Worm (Caenorhabditis elegans) whole organism, L1 larva: ENCODE data around the gene bcf-1.

Source experiments
- aha-1 ChIP-seq: fragments of 150-350 bp; optimal IDR thresholded peaks from 2 replicates; lab custom pipeline; 2014; ENCODE audit warnings: missing biosample characterization, missing genetic modification characterization
- ama-1 ChIP-seq: fragments of 150-350 bp; optimal IDR thresholded peaks from 2 replicates; lab custom pipeline; 2014
- blmp-1 ChIP-seq: fragments of 150-350 bp; optimal IDR thresholded peaks from 2 replicates; lab custom pipeline; 2014; ENCODE audit warnings: missing biosample characterization, missing genetic modification characterization
- efl-3 ChIP-seq: fragments of 200-800 bp; sonication (Bioruptor generic); optimal IDR thresholded peaks from 2 replicates; lab custom pipeline; 2018; ENCODE audit warnings: mild to moderate bottlenecking, missing genetic modification characterization, missing compliant biosample characterization
- lin-13 ChIP-seq: fragments of 150-350 bp; optimal IDR thresholded peaks from 2 replicates; lab custom pipeline; 2014; ENCODE audit warnings: missing biosample characterization, missing genetic modification reagents, missing genetic modification characterization
- mep-1 ChIP-seq: fragments of 150-350 bp; optimal IDR thresholded peaks from 2 replicates; lab custom pipeline; 2014; ENCODE audit warnings: missing biosample characterization, missing genetic modification characterization
- nhr-11 ChIP-seq: fragments of 150-350 bp; optimal IDR thresholded peaks from 2 replicates; lab custom pipeline; 2014; ENCODE audit warnings: missing biosample characterization, missing genetic modification characterization
- nhr-12 ChIP-seq: sonication (generic microtip); optimal IDR thresholded peaks from 2 replicates; lab custom pipeline; 2017; ENCODE audit warnings: missing biosample characterization, missing genetic modification characterization
- nhr-28 ChIP-seq: fragments of 150-350 bp; optimal IDR thresholded peaks from 2 replicates; lab custom pipeline; 2014; ENCODE audit warnings: missing biosample characterization, missing genetic modification characterization
- swsn-7 ChIP-seq: sonication (generic microtip); optimal IDR thresholded peaks from 2 replicates; lab custom pipeline; 2016; ENCODE audit warnings: missing genetic modification characterization, missing compliant biosample characterization
- ztf-4 ChIP-seq: fragments of 150-350 bp; optimal IDR thresholded peaks from 2 replicates; lab custom pipeline; 2014; ENCODE audit warnings: missing biosample characterization, missing genetic modification characterization

DNA sequence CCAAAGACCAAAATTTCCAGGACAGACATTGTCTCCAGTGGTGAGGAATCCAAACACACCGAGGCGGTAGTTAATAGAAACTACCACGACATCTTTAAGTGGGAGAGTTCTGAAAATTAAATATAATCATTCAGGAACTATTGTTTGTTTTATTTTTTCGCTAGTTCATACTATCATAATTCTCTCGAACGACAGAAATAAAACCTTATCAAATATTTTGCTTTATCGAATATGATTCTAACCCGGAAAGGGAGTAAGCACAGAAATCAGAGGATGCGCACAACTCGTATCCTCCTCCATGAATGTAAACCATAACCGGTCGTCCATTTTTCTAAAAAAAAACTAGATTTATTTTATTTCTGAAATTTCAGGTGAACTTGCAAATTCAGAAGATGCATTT is 43.8 kb downstream of the bcf-1 start:
- no peak for TF ChIP-seq nhr-11
- no peak for TF ChIP-seq blmp-1 (tag; lab: Kevin White, UChicago)
- no peak for TF ChIP-seq mep-1
- no peak for TF ChIP-seq lin-13 (GFP tag; lab: Kevin White, UChicago)
- no peak for TF ChIP-seq nhr-28 (tag; lab: Kevin White, UChicago)
- TF ChIP-seq ama-1 (lab: Kevin White, UChicago), result no peak
- TF ChIP-seq efl-3 (GFP tag; lab: Kevin White, UChicago), result no peak
- TF ChIP-seq nhr-12 (tag; lab: Kevin White, UChicago), result no peak
- TF ChIP-seq aha-1 (tag; lab: Kevin White, UChicago), result no peak
- no peak for TF ChIP-seq ztf-4 (tag; lab: Kevin White, UChicago)
- no peak for TF ChIP-seq swsn-7 (tag; lab: Kevin White, UChicago)
